Worm (Caenorhabditis elegans): ENCODE data around the gene snf-11.

DNA sequence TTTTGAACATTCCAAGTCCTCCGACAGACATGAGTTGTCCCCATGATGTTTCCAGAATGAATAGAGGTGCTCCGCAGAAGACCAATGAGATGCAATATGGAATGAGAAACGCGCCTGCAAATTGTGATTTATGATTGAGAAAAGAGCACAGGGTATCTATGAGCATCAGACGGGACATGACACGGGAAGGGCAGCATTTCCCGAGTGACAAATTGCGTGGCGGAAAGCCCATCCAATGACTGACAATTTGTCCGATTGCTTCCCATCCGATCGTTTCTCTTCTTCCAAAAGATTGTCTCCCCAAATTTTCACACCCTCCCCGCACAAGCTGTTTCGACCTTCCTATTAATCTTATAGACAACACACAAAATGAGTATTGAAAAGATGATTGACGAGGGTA lies 465 bp downstream of the snf-11 start:
- TF ChIP-seq bed-3 (GFP tag; optimal IDR thresholded peaks at IDR 0.05) (no peak), elt-3 (tag; optimal IDR thresholded peaks at IDR 0.05) (no peak), snpc-4 (tag; optimal IDR thresholded peaks at IDR 0.05) (no peak), lsy-2 (tag; optimal IDR thresholded peaks at IDR 0.05) (no peak), ztf-11 (tag; optimal IDR thresholded peaks at IDR 0.05) (no peak), elt-1 (tag; optimal IDR thresholded peaks at IDR 0.05; ENCODE audit: borderline replicate concordance, insufficient read depth) (no peak), M03D4.4 (tag; optimal IDR thresholded peaks at IDR 0.05) (no peak), ceh-43 (GFP tag; optimal IDR thresholded peaks at IDR 0.05) (no peak), ceh-39 (tag; optimal IDR thresholded peaks at IDR 0.05) (no peak)
